Fruit fly (Drosophila melanogaster): ENCODE results near the gene Flad1.
A peak's percentile ranks its signal among the peaks of the same experiment; 100 is the strongest.

The Flad1 gene

dm6 chrX:12891322-12892159 lies 11.8 kb downstream of the Flad1 start (continued):
- TF ChIP-seq foxo (GFP tag; optimal IDR thresholded peaks at IDR 0.05) (peak in 1 of 2 experiments; percentile 45), tai (GFP tag; optimal IDR thresholded peaks at IDR 0.05) (no peak), pan (optimal IDR thresholded peaks at IDR 0.05) (no peak), fru (GFP tag; optimal IDR thresholded peaks at IDR 0.05) (peak; percentile 35), jim (GFP tag; optimal IDR thresholded peaks at IDR 0.05) (no peak), lola (GFP tag; optimal IDR thresholded peaks at IDR 0.05) (no peak), HLH106 (tag; optimal IDR thresholded peaks at IDR 0.05) (peak; percentile 38), h (GFP tag; optimal IDR thresholded peaks at IDR 0.05) (peak; percentile 5), Jra (GFP tag; optimal IDR thresholded peaks at IDR 0.05) (no peak), sv (GFP tag; optimal IDR thresholded peaks at IDR 0.05) (no peak), psq (GFP tag; optimal IDR thresholded peaks at IDR 0.05) (peak; percentile 21)

dm6 chrX:12890826-12891175 lies 12.5 kb downstream of the Flad1 start:
- TF ChIP-seq CrebA (GFP tag; optimal IDR thresholded peaks at IDR 0.05; ENCODE audit: borderline replicate concordance) (peak; percentile 1), CG9705 (GFP tag; optimal IDR thresholded peaks at IDR 0.05) (no peak), Hnf4 (GFP tag; optimal IDR thresholded peaks at IDR 0.05) (no peak)

dm6 chrX:12890166-12890825 lies 13.0 kb downstream of the Flad1 start:
- peak; percentile 34 to 67 for TF ChIP-seq dl (GFP tag; optimal IDR thresholded peaks at IDR 0.05; ENCODE audit: insufficient read depth in 1 of 2, partially characterized antibody in 2 of 2)
- TF ChIP-seq Hnf4 (GFP tag; optimal IDR thresholded peaks at IDR 0.05): peak; percentile 57
- no peak for TF ChIP-seq Rel (GFP tag; optimal IDR thresholded peaks at IDR 0.05)
- TF ChIP-seq Rel (tag; optimal IDR thresholded peaks at IDR 0.05): peak; percentile 79
- no peak for TF ChIP-seq usp (GFP tag; optimal IDR thresholded peaks at IDR 0.05)
- no peak for TF ChIP-seq Mio (GFP tag; optimal IDR thresholded peaks at IDR 0.05)
- TF ChIP-seq Dif (GFP tag; optimal IDR thresholded peaks at IDR 0.05; ENCODE audit: partially characterized antibody): peak; percentile 55
- no peak for TF ChIP-seq lola (GFP tag; optimal IDR thresholded peaks at IDR 0.05)

dm6 chrX:12889075-12889474 lies 14.2 kb downstream of the Flad1 start:
- peak; percentile 14 for TF ChIP-seq Dfd (GFP tag; optimal IDR thresholded peaks at IDR 0.05)
- no peak for TF ChIP-seq br (GFP tag; optimal IDR thresholded peaks at IDR 0.05)
- TF ChIP-seq CG9705 (GFP tag; optimal IDR thresholded peaks at IDR 0.05): no peak

dm6 chrX:12887549-12887948 lies 15.8 kb downstream of the Flad1 start:
- no peak for TF ChIP-seq woc (GFP tag; optimal IDR thresholded peaks at IDR 0.05)
- no peak for TF ChIP-seq h (GFP tag; optimal IDR thresholded peaks at IDR 0.05)
- TF ChIP-seq Mio (GFP tag; optimal IDR thresholded peaks at IDR 0.05): no peak
- no peak for TF ChIP-seq dmrt93B (GFP tag; optimal IDR thresholded peaks at IDR 0.05)
- no peak for TF ChIP-seq dsf (GFP tag; optimal IDR thresholded peaks at IDR 0.05; ENCODE audit: borderline replicate concordance)
- TF ChIP-seq fru (GFP tag; optimal IDR thresholded peaks at IDR 0.05): no peak
- no peak for TF ChIP-seq psq (GFP tag; optimal IDR thresholded peaks at IDR 0.05)
- no peak for TF ChIP-seq CG32264 (GFP tag; optimal IDR thresholded peaks at IDR 0.05)
- no peak for TF ChIP-seq Abd-B (GFP tag; optimal IDR thresholded peaks at IDR 0.05)
- no peak for TF ChIP-seq N (GFP tag; optimal IDR thresholded peaks at IDR 0.05)
- TF ChIP-seq jim (GFP tag; optimal IDR thresholded peaks at IDR 0.05): no peak
- TF ChIP-seq Dif (GFP tag; optimal IDR thresholded peaks at IDR 0.05; ENCODE audit: partially characterized antibody): no peak
- TF ChIP-seq dl (GFP tag; optimal IDR thresholded peaks at IDR 0.05; ENCODE audit: insufficient read depth in 1 of 2, partially characterized antibody in 2 of 2): no peak
- no peak for TF ChIP-seq Sp1 (GFP tag; optimal IDR thresholded peaks at IDR 0.05)
- TF ChIP-seq Myc (optimal IDR thresholded peaks at IDR 0.05): no peak
- TF ChIP-seq tai (GFP tag; optimal IDR thresholded peaks at IDR 0.05): no peak
- no peak for TF ChIP-seq foxo (GFP tag; optimal IDR thresholded peaks at IDR 0.05)
- TF ChIP-seq Jra (GFP tag; optimal IDR thresholded peaks at IDR 0.05): no peak
- TF ChIP-seq Dfd (GFP tag; optimal IDR thresholded peaks at IDR 0.05): no peak
- no peak for TF ChIP-seq brk (GFP tag; optimal IDR thresholded peaks at IDR 0.05)
